Fruit fly (Drosophila melanogaster): ENCODE data around the gene S6k.

Gene S6k

dm6 chr3L:5838880-5839279 is 28.1 kb upstream of the S6k start (continued):
- no peak for TF ChIP-seq Neu2 (GFP tag; optimal IDR thresholded peaks at IDR 0.05; ENCODE audit: borderline replicate concordance)
- TF ChIP-seq CG6791 (GFP tag; IDR thresholded peaks at IDR 0.05; ENCODE audit: partially characterized antibody): no peak
- TF ChIP-seq CG4328 (GFP tag; optimal IDR thresholded peaks at IDR 0.05): no peak
- no peak for TF ChIP-seq CG7963 (GFP tag; IDR thresholded peaks at IDR 0.05; ENCODE audit: partially characterized antibody)
- TF ChIP-seq p53 (GFP tag; optimal IDR thresholded peaks at IDR 0.05): no peak
- no peak for TF ChIP-seq zfh2 (GFP tag; optimal IDR thresholded peaks at IDR 0.05)
- no peak for TF ChIP-seq CG16813 (GFP tag; IDR thresholded peaks at IDR 0.05; ENCODE audit: partially characterized antibody)
- no peak for TF ChIP-seq NK7.1 (GFP tag; optimal IDR thresholded peaks at IDR 0.05)
- no peak for TF ChIP-seq CG2129 (GFP tag; IDR thresholded peaks at IDR 0.05; ENCODE audit: partially characterized antibody)
- TF ChIP-seq CG3726 (GFP tag; IDR thresholded peaks at IDR 0.05): no peak
- TF ChIP-seq Lpt (GFP tag; optimal IDR thresholded peaks at IDR 0.05): no peak
- no peak for TF ChIP-seq nau (GFP tag; optimal IDR thresholded peaks at IDR 0.05)
- TF ChIP-seq CG15514 (GFP tag; optimal IDR thresholded peaks at IDR 0.05): no peak
- TF ChIP-seq danr (GFP tag; IDR thresholded peaks at IDR 0.05): no peak
- no peak for TF ChIP-seq CG17802 (tag; optimal IDR thresholded peaks at IDR 0.05)
- no peak for TF ChIP-seq Nf-YA (GFP tag; IDR thresholded peaks at IDR 0.05)
- no peak for TF ChIP-seq BtbVII (GFP tag; optimal IDR thresholded peaks at IDR 0.05)
- TF ChIP-seq Gug (GFP tag; IDR thresholded peaks at IDR 0.05): peak; percentile 11; the same call in 1 of the 4 replicates
- 0 out of 3 replicates have a peak, but pooled peaks have one; percentile 37 for TF ChIP-seq zfh1 (GFP tag; IDR thresholded peaks at IDR 0.05)
- TF ChIP-seq CG43689 (GFP tag; IDR thresholded peaks at IDR 0.05): no peak
- no peak for TF ChIP-seq CoRest (tag; optimal IDR thresholded peaks at IDR 0.05)
- no peak for TF ChIP-seq grn (GFP tag; optimal IDR thresholded peaks at IDR 0.05)
- TF ChIP-seq MESR4 (GFP tag; optimal IDR thresholded peaks at IDR 0.05): no peak
- TF ChIP-seq exex (tag; optimal IDR thresholded peaks at IDR 0.05): no peak
- peak; percentile 2 for TF ChIP-seq sqz (GFP tag; optimal IDR thresholded peaks at IDR 0.05)
- TF ChIP-seq sr (GFP tag; IDR thresholded peaks at IDR 0.05): peak; percentile 78
- TF ChIP-seq CG32767 (GFP tag; IDR thresholded peaks at IDR 0.05): no peak
- TF ChIP-seq CG11696 (GFP tag; IDR thresholded peaks at IDR 0.05): peak; percentile 60; the same call in 1 of the 2 replicates
- no peak for TF ChIP-seq CG2120 (GFP tag; optimal IDR thresholded peaks at IDR 0.05)
- no peak for TF ChIP-seq CG4360 (GFP tag; IDR thresholded peaks at IDR 0.05)
- TF ChIP-seq sim (GFP tag; IDR thresholded peaks at IDR 0.05): no peak
- TF ChIP-seq cad (GFP tag; optimal IDR thresholded peaks at IDR 0.05): no peak
- TF ChIP-seq CG12391 (tag; optimal IDR thresholded peaks at IDR 0.05): no peak
- no peak for TF ChIP-seq CG12236 (GFP tag; optimal IDR thresholded peaks at IDR 0.05)
- TF ChIP-seq her (GFP tag; optimal IDR thresholded peaks at IDR 0.05): no peak
- no peak for TF ChIP-seq salm (tag; optimal IDR thresholded peaks at IDR 0.05)
- no peak for TF ChIP-seq ap (GFP tag; IDR thresholded peaks at IDR 0.05)
- no peak for TF ChIP-seq cg (GFP tag; optimal IDR thresholded peaks at IDR 0.05)
- TF ChIP-seq CG11456 (GFP tag; IDR thresholded peaks at IDR 0.05): no peak
- no peak for TF ChIP-seq Xbp1 (GFP tag; optimal IDR thresholded peaks at IDR 0.05)
- TF ChIP-seq wor (GFP tag; IDR thresholded peaks at IDR 0.05): no peak
- TF ChIP-seq Mrtf (GFP tag; IDR thresholded peaks at IDR 0.05): no peak
- TF ChIP-seq pan (optimal IDR thresholded peaks at IDR 0.05): no peak
- TF ChIP-seq pan (GFP tag; optimal IDR thresholded peaks at IDR 0.05 in 1 of 2, IDR thresholded peaks at IDR 0.05 in 1 of 2): peak in 1 of 2 experiments; percentile 30
- TF ChIP-seq Rfx (GFP tag; IDR thresholded peaks at IDR 0.05): peak; percentile 17; the same call in 1 of the 2 replicates
- no peak for TF ChIP-seq CG4282 (GFP tag; optimal IDR thresholded peaks at IDR 0.05)
- no peak for TF ChIP-seq bcd (GFP tag; optimal IDR thresholded peaks at IDR 0.05)
- TF ChIP-seq jing (GFP tag; optimal IDR thresholded peaks at IDR 0.05): no peak
- no peak for TF ChIP-seq CG4404 (GFP tag; IDR thresholded peaks at IDR 0.05)
- TF ChIP-seq sima (GFP tag; optimal IDR thresholded peaks at IDR 0.05): no peak
- TF ChIP-seq HmgZ (tag; optimal IDR thresholded peaks at IDR 0.05): no peak
- no peak for TF ChIP-seq Elba2 (GFP tag; optimal IDR thresholded peaks at IDR 0.05)
- TF ChIP-seq sisA (GFP tag; IDR thresholded peaks at IDR 0.05): no peak

Measured in whole organism, embryonic.